Fruit fly (Drosophila melanogaster): ENCODE data around the gene CG10597.

CG10597 gene

DNA sequence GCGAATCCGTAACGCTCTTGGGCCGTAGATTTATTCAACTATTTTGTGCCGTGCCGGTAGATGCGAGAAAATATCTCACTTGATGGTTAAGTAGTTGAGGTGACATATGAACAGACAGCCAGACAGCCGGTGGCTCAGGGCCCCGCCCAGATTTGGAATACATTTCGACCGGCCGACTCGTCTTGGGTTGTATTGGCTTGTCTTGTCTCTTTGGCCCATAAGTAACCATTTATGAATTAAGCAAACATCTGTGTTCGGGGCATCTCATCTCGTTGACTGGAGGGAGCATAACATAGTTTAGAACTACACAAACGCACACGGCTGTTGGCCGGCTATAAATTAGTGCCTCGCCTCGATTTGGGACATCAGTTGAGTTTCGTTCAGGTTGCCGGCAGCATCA, 24.8 kb downstream of the CG10597 start, which contains the start of gene CG32564:
Gene CG32564 (plus strand): TSS at position 362 of the 400 bp plus-strand sequence.
- no peak for TF ChIP-seq CG8478 (optimal IDR thresholded peaks at IDR 0.05)
- no peak for TF ChIP-seq usp (GFP tag; optimal IDR thresholded peaks at IDR 0.05)
- no peak for TF ChIP-seq psq (optimal IDR thresholded peaks at IDR 0.05)
- TF ChIP-seq pan (optimal IDR thresholded peaks at IDR 0.05) = no peak
- TF ChIP-seq EcR (GFP tag; optimal IDR thresholded peaks at IDR 0.05) = no peak
- no peak for TF ChIP-seq Dll (optimal IDR thresholded peaks at IDR 0.05)

dm6 chrX:17205028-17205427, 25.8 kb downstream of the CG10597 start:
- TF ChIP-seq psq (optimal IDR thresholded peaks at IDR 0.05) (no peak), pan (optimal IDR thresholded peaks at IDR 0.05) (no peak), CG8478 (optimal IDR thresholded peaks at IDR 0.05) (no peak), EcR (GFP tag; optimal IDR thresholded peaks at IDR 0.05) (no peak), Dll (optimal IDR thresholded peaks at IDR 0.05) (no peak), usp (GFP tag; optimal IDR thresholded peaks at IDR 0.05) (no peak)

- no peak for TF ChIP-seq CG8478 (optimal IDR thresholded peaks at IDR 0.05)
- no peak for TF ChIP-seq usp (GFP tag; optimal IDR thresholded peaks at IDR 0.05)
- TF ChIP-seq pan (optimal IDR thresholded peaks at IDR 0.05) = no peak
- no peak for TF ChIP-seq EcR (GFP tag; optimal IDR thresholded peaks at IDR 0.05)
- no peak for TF ChIP-seq Dll (optimal IDR thresholded peaks at IDR 0.05)
- TF ChIP-seq psq (optimal IDR thresholded peaks at IDR 0.05) = no peak
Measured at dm6 chrX:17202498-17203162, 28.2 kb downstream of the CG10597 start, which contains the start of the genes TTLL1A and CG5070. Gene TTLL1A (minus strand): TSS chrX:17202598. Gene CG5070 (plus strand): TSS chrX:17203112.

DNA sequence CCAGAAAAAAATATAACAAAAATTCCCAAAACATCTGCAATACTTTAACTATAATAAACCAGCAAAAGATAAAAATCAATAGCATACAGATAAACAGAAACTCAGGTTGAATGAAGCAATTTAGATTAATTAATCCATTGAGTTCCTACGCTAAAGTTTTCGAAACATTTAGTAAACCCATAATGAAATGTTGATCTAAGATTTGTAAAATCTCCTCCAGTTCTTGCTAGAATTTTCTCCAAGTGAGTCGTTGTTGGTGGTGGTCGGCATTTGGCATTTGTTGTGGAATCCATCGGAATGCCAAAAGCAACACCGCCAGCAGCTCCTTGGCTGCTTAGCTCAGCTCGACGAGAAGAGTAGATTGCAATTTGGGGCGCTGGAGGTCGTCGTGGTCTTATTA, 42.7 kb downstream of the CG10597 start:
- TF ChIP-seq CG8478 (optimal IDR thresholded peaks at IDR 0.05) (no peak), psq (optimal IDR thresholded peaks at IDR 0.05) (no peak)

dm6 chrX:17187495-17187894, 43.3 kb downstream of the CG10597 start:
- TF ChIP-seq CG8478 (optimal IDR thresholded peaks at IDR 0.05) (no peak), usp (GFP tag; optimal IDR thresholded peaks at IDR 0.05) (no peak), Dll (optimal IDR thresholded peaks at IDR 0.05) (no peak), EcR (GFP tag; optimal IDR thresholded peaks at IDR 0.05) (no peak), pan (optimal IDR thresholded peaks at IDR 0.05) (no peak), psq (optimal IDR thresholded peaks at IDR 0.05) (no peak)

dm6 chrX:17186432-17186831, 44.4 kb downstream of the CG10597 start:
- no peak for TF ChIP-seq usp (GFP tag; optimal IDR thresholded peaks at IDR 0.05)
- no peak for TF ChIP-seq CG8478 (optimal IDR thresholded peaks at IDR 0.05)
- TF ChIP-seq Dll (optimal IDR thresholded peaks at IDR 0.05) = no peak
- no peak for TF ChIP-seq psq (optimal IDR thresholded peaks at IDR 0.05)
- TF ChIP-seq pan (optimal IDR thresholded peaks at IDR 0.05) = no peak
- TF ChIP-seq EcR (GFP tag; optimal IDR thresholded peaks at IDR 0.05) = no peak

- TF ChIP-seq CG8478 (optimal IDR thresholded peaks at IDR 0.05) (no peak), Dll (optimal IDR thresholded peaks at IDR 0.05) (no peak), pan (optimal IDR thresholded peaks at IDR 0.05) (no peak), psq (optimal IDR thresholded peaks at IDR 0.05) (no peak), usp (GFP tag; optimal IDR thresholded peaks at IDR 0.05) (no peak), EcR (GFP tag; optimal IDR thresholded peaks at IDR 0.05) (no peak)
Measured at dm6 chrX:17183486-17183885, 47.4 kb downstream of the CG10597 start.

dm6 chrX:17181264-17182198, 49.3 kb downstream of the CG10597 start:
- no peak for TF ChIP-seq EcR (GFP tag; optimal IDR thresholded peaks at IDR 0.05)
- TF ChIP-seq psq (optimal IDR thresholded peaks at IDR 0.05) = no peak
- no peak for TF ChIP-seq pan (optimal IDR thresholded peaks at IDR 0.05)
- no peak for TF ChIP-seq usp (GFP tag; optimal IDR thresholded peaks at IDR 0.05)
- TF ChIP-seq CG8478 (optimal IDR thresholded peaks at IDR 0.05) = no peak
- no peak for TF ChIP-seq Dll (optimal IDR thresholded peaks at IDR 0.05)

dm6 chrX:17180523-17180922, 50.3 kb downstream of the CG10597 start:
- no peak for TF ChIP-seq pan (optimal IDR thresholded peaks at IDR 0.05)
- no peak for TF ChIP-seq CG8478 (optimal IDR thresholded peaks at IDR 0.05)
- no peak for TF ChIP-seq Dll (optimal IDR thresholded peaks at IDR 0.05)
- TF ChIP-seq usp (GFP tag; optimal IDR thresholded peaks at IDR 0.05) = no peak
- TF ChIP-seq EcR (GFP tag; optimal IDR thresholded peaks at IDR 0.05) = no peak
- TF ChIP-seq psq (optimal IDR thresholded peaks at IDR 0.05) = no peak

Data from whole organism.